Worm (Caenorhabditis elegans): Measurements from ENCODE around the gene F58G11.4.

F58G11.4 gene

DNA sequence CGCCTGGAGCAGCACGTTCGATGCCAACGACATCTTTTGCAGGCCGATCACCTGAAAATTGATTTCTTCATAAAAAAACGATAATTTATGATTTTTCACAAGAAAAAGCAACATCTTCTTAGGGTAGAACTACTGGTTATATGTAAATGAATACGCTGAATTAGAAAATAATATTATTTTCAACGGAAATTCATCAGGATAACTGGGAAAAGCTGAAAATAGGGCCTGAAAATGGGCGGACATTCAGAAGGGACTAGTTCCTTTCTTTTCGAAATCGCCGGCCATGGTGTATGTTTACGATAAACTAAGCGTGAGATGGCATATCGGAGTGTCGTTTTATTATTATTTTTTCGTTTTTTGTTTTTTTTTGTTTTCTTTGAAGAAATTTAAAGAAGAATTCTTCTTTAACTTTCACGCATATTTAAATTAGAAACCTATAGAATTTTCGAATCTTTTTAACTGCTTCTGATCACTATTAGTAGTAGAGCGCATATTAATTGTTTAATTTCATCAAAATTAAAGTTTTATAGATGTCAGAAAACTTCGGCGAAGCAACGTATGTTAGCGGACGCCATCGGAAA is 46.8 kb upstream of the F58G11.4 start, which contains the start of the genes nduv-2 and F53F4.12 (continued):
- no peak for TF ChIP-seq Y116A8C.19 (tag; optimal IDR thresholded peaks at IDR 0.05; ENCODE audit: borderline replicate concordance)
- no peak for TF ChIP-seq unc-130 (tag; optimal IDR thresholded peaks at IDR 0.05)
- TF ChIP-seq elt-2 (tag; optimal IDR thresholded peaks at IDR 0.05), result no peak
- no peak for TF ChIP-seq nhr-11 (tag; optimal IDR thresholded peaks at IDR 0.05)
- TF ChIP-seq dpl-1 (GFP tag; optimal IDR thresholded peaks at IDR 0.05), result peak; percentile 7 to 71 (median 59)
- TF ChIP-seq lin-35 (GFP tag; optimal IDR thresholded peaks at IDR 0.05), result peak; percentile 31 to 45
- TF ChIP-seq skn-1 (tag; optimal IDR thresholded peaks at IDR 0.05), result peak; percentile 10
- no peak for TF ChIP-seq ceh-88 (GFP tag; IDR thresholded peaks at IDR 0.05)
- peak; percentile 47 to 49 for TF ChIP-seq efl-1 (optimal IDR thresholded peaks at IDR 0.05)
- peak; percentile 30 to 95 for TF ChIP-seq efl-1 (GFP tag; optimal IDR thresholded peaks at IDR 0.05 in 1 of 2)
- TF ChIP-seq zip-4 (GFP tag; optimal IDR thresholded peaks at IDR 0.05), result no peak
- TF ChIP-seq isw-1 (GFP tag; IDR thresholded peaks at IDR 0.05), result no peak
- TF ChIP-seq nhr-28 (tag; optimal IDR thresholded peaks at IDR 0.05), result no peak
- no peak for TF ChIP-seq aly-2 (tag; optimal IDR thresholded peaks at IDR 0.05)
- no peak for TF ChIP-seq ama-1 (optimal IDR thresholded peaks at IDR 0.05)
- TF ChIP-seq lin-15B (tag; optimal IDR thresholded peaks at IDR 0.05), result peak; percentile 48
- no peak for TF ChIP-seq tlp-1 (tag; optimal IDR thresholded peaks at IDR 0.05)
- TF ChIP-seq ceh-82 (tag; optimal IDR thresholded peaks at IDR 0.05), result peak in 1 of 3 experiments; percentile 51
- TF ChIP-seq nhr-77 (tag; optimal IDR thresholded peaks at IDR 0.05), result no peak
- no peak for TF ChIP-seq unc-86 (tag; optimal IDR thresholded peaks at IDR 0.05)

DNA sequence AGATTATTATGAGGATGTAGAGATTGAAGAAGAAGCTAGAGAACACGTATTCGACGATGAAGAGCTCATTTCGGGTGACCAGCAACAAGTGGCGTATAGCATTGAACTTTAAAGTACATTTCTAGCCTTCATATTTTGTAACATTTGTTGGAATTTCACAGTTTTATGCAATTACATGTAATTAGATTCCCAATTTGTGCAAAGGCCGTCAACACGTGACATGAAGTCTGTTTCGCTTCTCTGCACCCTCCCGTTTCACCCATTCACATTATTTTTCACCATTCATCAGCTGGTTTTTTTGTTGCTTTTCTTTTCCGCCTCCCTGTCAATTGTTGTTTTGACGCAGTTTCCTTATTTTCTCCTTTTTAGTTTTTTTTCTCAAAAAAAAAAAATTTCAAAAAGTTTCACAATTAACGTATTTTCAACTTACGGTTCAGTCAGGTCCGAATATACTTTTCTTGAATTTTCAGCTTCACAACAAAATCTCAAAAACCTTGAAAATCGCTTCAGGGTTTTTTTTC is 45.2 kb upstream of the F58G11.4 start, which contains the start of gene sde-2:
Gene sde-2 (plus strand): TSS at position 471 of the 521 bp plus-strand sequence.
- no peak for TF ChIP-seq elt-3 (tag; optimal IDR thresholded peaks at IDR 0.05)
- TF ChIP-seq hpl-2 (GFP tag; optimal IDR thresholded peaks at IDR 0.05), result no peak
- no peak for TF ChIP-seq skn-1 (tag; optimal IDR thresholded peaks at IDR 0.05)
- TF ChIP-seq hlh-17 (GFP tag; optimal IDR thresholded peaks at IDR 0.05; ENCODE audit: borderline replicate concordance), result no peak
- TF ChIP-seq unc-130 (tag; optimal IDR thresholded peaks at IDR 0.05), result no peak
- TF ChIP-seq mep-1 (tag; optimal IDR thresholded peaks at IDR 0.05), result no peak
- no peak for TF ChIP-seq pqm-1 (tag; optimal IDR thresholded peaks at IDR 0.05)
- TF ChIP-seq lin-35 (GFP tag; optimal IDR thresholded peaks at IDR 0.05), result peak; percentile 6 to 47
- TF ChIP-seq swsn-7 (tag; optimal IDR thresholded peaks at IDR 0.05), result peak; percentile 33
- no peak for TF ChIP-seq nhr-28 (tag; optimal IDR thresholded peaks at IDR 0.05)
- TF ChIP-seq nhr-12 (tag; optimal IDR thresholded peaks at IDR 0.05), result no peak
- no peak for TF ChIP-seq nhr-19 (GFP tag; conservative IDR thresholded peaks at IDR 0.05)
- TF ChIP-seq xbp-1 (tag; optimal IDR thresholded peaks at IDR 0.05), result no peak
- no peak for TF ChIP-seq unc-62 (GFP tag; optimal IDR thresholded peaks at IDR 0.05)
- TF ChIP-seq lin-39 (tag; optimal IDR thresholded peaks at IDR 0.05), result no peak
- TF ChIP-seq C04F5.9 (tag; optimal IDR thresholded peaks at IDR 0.05), result no peak
- TF ChIP-seq efl-1 (optimal IDR thresholded peaks at IDR 0.05), result peak; percentile 6 to 39
- peak; percentile 28 to 86 for TF ChIP-seq efl-1 (GFP tag; optimal IDR thresholded peaks at IDR 0.05 in 1 of 2)
- TF ChIP-seq nhr-85 (tag), result no peak
- TF ChIP-seq dpl-1 (GFP tag; optimal IDR thresholded peaks at IDR 0.05), result peak in 2 of 3 experiments; percentile 28 to 38
- no peak for TF ChIP-seq unc-30 (tag; optimal IDR thresholded peaks at IDR 0.05)
- TF ChIP-seq unc-98 (GFP tag; IDR thresholded peaks at IDR 0.05), result no peak
- TF ChIP-seq ceh-8 (GFP tag; optimal IDR thresholded peaks at IDR 0.05), result peak; percentile 57
- no peak for TF ChIP-seq mab-9 (GFP tag; IDR thresholded peaks at IDR 0.05)
- TF ChIP-seq aha-1 (tag; optimal IDR thresholded peaks at IDR 0.05), result no peak
- TF ChIP-seq sox-4 (tag; optimal IDR thresholded peaks at IDR 0.05), result no peak
- no peak for TF ChIP-seq lin-13 (GFP tag; optimal IDR thresholded peaks at IDR 0.05)
- peak; percentile 44 for TF ChIP-seq tbx-2 (tag; optimal IDR thresholded peaks at IDR 0.05)
- peak; percentile 36 for TF ChIP-seq pax-3 (tag; optimal IDR thresholded peaks at IDR 0.05)
- no peak for TF ChIP-seq lir-3 (tag; optimal IDR thresholded peaks at IDR 0.05; ENCODE audit: poor library complexity)
- TF ChIP-seq sup-37 (GFP tag; optimal IDR thresholded peaks at IDR 0.05), result no peak
- TF ChIP-seq ama-1 (optimal IDR thresholded peaks at IDR 0.05), result no peak
- TF ChIP-seq lin-14 (GFP tag; optimal IDR thresholded peaks at IDR 0.05), result peak; percentile 82
- TF ChIP-seq fos-1 (tag; optimal IDR thresholded peaks at IDR 0.05), result no peak
- TF ChIP-seq elt-2 (tag; optimal IDR thresholded peaks at IDR 0.05), result no peak
- peak; percentile 16; the same call in 1 of the 2 replicates for TF ChIP-seq isw-1 (GFP tag; IDR thresholded peaks at IDR 0.05)
- TF ChIP-seq ceh-90 (tag; optimal IDR thresholded peaks at IDR 0.05), result no peak
- TF ChIP-seq ceh-82 (tag; optimal IDR thresholded peaks at IDR 0.05), result peak in 1 of 3 experiments; percentile 0
- TF ChIP-seq nhr-71 (tag; optimal IDR thresholded peaks at IDR 0.05), result peak; percentile 49
- TF ChIP-seq lsy-2 (tag; optimal IDR thresholded peaks at IDR 0.05), result peak in 1 of 2 experiments; percentile 27
- TF ChIP-seq mef-2 (tag; optimal IDR thresholded peaks at IDR 0.05), result no peak
